Fruit fly (Drosophila melanogaster): ENCODE data around the gene Hs3st-B.

Gene Hs3st-B

DNA sequence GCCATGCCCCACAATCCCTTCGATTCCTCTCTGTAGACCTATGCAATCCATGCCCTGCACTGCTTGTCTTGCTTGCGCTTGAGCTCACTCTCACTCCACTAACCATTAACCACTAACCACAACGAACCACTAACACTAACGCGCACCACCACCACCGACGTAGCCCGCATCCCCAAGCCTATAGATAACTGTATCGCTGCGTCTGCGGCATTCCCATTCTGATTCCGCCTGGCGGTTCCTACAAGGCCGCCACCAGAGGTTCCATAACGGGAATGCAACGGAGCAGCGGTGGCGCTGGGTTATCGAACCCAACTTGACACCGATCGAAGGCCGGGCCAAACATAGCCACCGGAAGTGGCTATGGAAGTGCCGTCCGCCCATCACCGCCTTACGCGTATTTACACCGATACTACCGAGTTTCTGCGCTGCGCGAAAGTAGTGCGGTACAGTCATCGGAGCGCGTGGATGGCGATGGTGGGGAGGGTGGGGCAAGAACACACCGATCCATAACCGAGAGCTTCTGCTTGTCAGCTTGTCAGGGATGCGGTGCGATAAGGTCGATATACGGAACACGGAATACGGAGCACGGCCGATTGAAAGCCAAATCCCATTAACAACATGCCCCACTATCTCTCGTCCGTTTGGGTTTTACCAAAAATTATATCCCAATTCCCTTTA, 17.5 kb downstream of the Hs3st-B start (continued):
- TF ChIP-seq CG11398 (GFP tag; optimal IDR thresholded peaks at IDR 0.05) (no peak), pita (GFP tag; optimal IDR thresholded peaks at IDR 0.05) (no peak), CG32772 (GFP tag; IDR thresholded peaks at IDR 0.05) (no peak), fd64A (GFP tag; optimal IDR thresholded peaks at IDR 0.05) (no peak), lab (GFP tag; optimal IDR thresholded peaks at IDR 0.05) (peak; percentile 91), Gug (GFP tag; IDR thresholded peaks at IDR 0.05) (no peak), crp (GFP tag; optimal IDR thresholded peaks at IDR 0.05) (no peak), CG30431 (GFP tag; optimal IDR thresholded peaks at IDR 0.05) (no peak), Blimp-1 (GFP tag; optimal IDR thresholded peaks at IDR 0.05) (no peak), PHDP (tag; optimal IDR thresholded peaks at IDR 0.05) (no peak), CG9817 (tag; optimal IDR thresholded peaks at IDR 0.05) (no peak), cwo (GFP tag; optimal IDR thresholded peaks at IDR 0.05) (no peak)

DNA sequence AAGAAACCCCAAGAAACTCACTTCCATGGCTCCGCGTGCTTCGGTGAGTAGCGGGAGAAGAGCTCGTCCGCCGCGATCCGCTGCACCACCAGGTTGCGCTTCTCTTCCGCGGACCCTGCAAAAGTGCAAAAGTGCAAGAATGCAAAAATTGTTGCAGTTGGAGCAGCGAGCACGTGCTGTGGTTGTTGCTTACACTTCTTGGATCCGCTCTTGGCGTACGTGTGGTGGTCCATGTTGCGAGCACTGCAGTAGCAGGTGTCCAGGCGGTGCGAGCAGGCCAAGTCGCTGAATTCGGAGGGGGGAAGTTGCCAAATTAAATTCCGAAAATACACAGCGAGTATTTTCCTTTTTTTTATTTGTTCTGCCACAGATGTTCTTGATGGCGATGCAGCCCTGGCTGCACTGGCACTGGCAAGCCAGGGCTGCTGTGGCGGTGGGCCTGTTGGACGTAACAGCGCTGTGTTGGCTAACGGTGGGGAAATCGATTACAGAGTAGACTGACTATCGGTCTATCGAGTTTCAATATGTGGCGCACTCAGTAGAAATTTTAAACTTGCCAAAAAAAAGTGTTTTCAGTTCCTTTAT, 20.1 kb downstream of the Hs3st-B start, which contains the start of gene CG8010:
TSS of gene CG8010 (minus strand) at position 413 of the 585 bp plus-strand sequence.
- no peak for TF ChIP-seq Elba2 (GFP tag; optimal IDR thresholded peaks at IDR 0.05)
- no peak for TF ChIP-seq Dek (tag; optimal IDR thresholded peaks at IDR 0.05)
- no peak for TF ChIP-seq Mad (GFP tag; optimal IDR thresholded peaks at IDR 0.05)
- TF ChIP-seq Adf1 (GFP tag; IDR thresholded peaks at IDR 0.05) = no peak
- TF ChIP-seq Sry-β (GFP tag; optimal IDR thresholded peaks at IDR 0.05) = no peak
- peak; percentile 48; the same call in 1 of the 4 replicates for TF ChIP-seq Dll (GFP tag; IDR thresholded peaks at IDR 0.05; ENCODE audit: partially characterized antibody)
- no peak for TF ChIP-seq slou (GFP tag; optimal IDR thresholded peaks at IDR 0.05)
- TF ChIP-seq prd (optimal IDR thresholded peaks at IDR 0.05) = no peak
- TF ChIP-seq prd (GFP tag; IDR thresholded peaks at IDR 0.05) = no peak
- TF ChIP-seq dmrt11E (tag; optimal IDR thresholded peaks at IDR 0.05) = no peak
- no peak for TF ChIP-seq ap (GFP tag; IDR thresholded peaks at IDR 0.05)
- no peak for TF ChIP-seq fd96Cb (tag; optimal IDR thresholded peaks at IDR 0.05)
- TF ChIP-seq Ravus (GFP tag; IDR thresholded peaks at IDR 0.05) = no peak
- TF ChIP-seq Scr (GFP tag; IDR thresholded peaks at IDR 0.05; ENCODE audit: partially characterized antibody) = peak; percentile 41
- TF ChIP-seq hbn (GFP tag; IDR thresholded peaks at IDR 0.05; ENCODE audit: partially characterized antibody) = no peak
- no peak for TF ChIP-seq CG2199 (GFP tag; IDR thresholded peaks at IDR 0.05)
- TF ChIP-seq CG14965 (GFP tag; optimal IDR thresholded peaks at IDR 0.05; ENCODE audit: borderline replicate concordance) = no peak
- TF ChIP-seq lov (optimal IDR thresholded peaks at IDR 0.05) = no peak
- TF ChIP-seq lov (GFP tag; IDR thresholded peaks at IDR 0.05) = no peak
- TF ChIP-seq CG8388 (GFP tag; optimal IDR thresholded peaks at IDR 0.05) = no peak
- TF ChIP-seq Opbp (GFP tag; IDR thresholded peaks at IDR 0.05; ENCODE audit: partially characterized antibody) = no peak
- TF ChIP-seq CG10654 (GFP tag; optimal IDR thresholded peaks at IDR 0.05) = no peak
- peak; percentile 22 for TF ChIP-seq Max (GFP tag; optimal IDR thresholded peaks at IDR 0.05)
- TF ChIP-seq repo (GFP tag; optimal IDR thresholded peaks at IDR 0.05) = no peak
- peak; percentile 31 for TF ChIP-seq CG7987 (GFP tag; optimal IDR thresholded peaks at IDR 0.05)
- TF ChIP-seq CG12155 (GFP tag; optimal IDR thresholded peaks at IDR 0.05) = peak; percentile 68
- TF ChIP-seq CG10959 (GFP tag; IDR thresholded peaks at IDR 0.05) = no peak
- no peak for TF ChIP-seq wek (GFP tag; optimal IDR thresholded peaks at IDR 0.05)
- no peak for TF ChIP-seq NfI (GFP tag; optimal IDR thresholded peaks at IDR 0.05)
- TF ChIP-seq odd (GFP tag; optimal IDR thresholded peaks at IDR 0.05) = no peak
- no peak for TF ChIP-seq zfh2 (GFP tag; optimal IDR thresholded peaks at IDR 0.05)
- peak; percentile 33; the same call in 1 of the 2 replicates for TF ChIP-seq CG32532 (GFP tag; IDR thresholded peaks at IDR 0.05)
- no peak for TF ChIP-seq CG4282 (GFP tag; optimal IDR thresholded peaks at IDR 0.05)
- TF ChIP-seq ci (GFP tag; IDR thresholded peaks at IDR 0.05) = peak; percentile 58; the same call in 2 of the 3 replicates
- TF ChIP-seq CG33213 (GFP tag; optimal IDR thresholded peaks at IDR 0.05) = no peak
- TF ChIP-seq CG16813 (GFP tag; IDR thresholded peaks at IDR 0.05; ENCODE audit: partially characterized antibody) = peak; percentile 38; the same call in 1 of the 3 replicates
